Fruit fly (Drosophila melanogaster) whole organism, embryonic: ENCODE measurements around the gene Fbp1.

ENCODE experiments used
- CG16863 ChIP-seq: fragments of 200-800 bp; sonication (Bioruptor generic); optimal IDR thresholded peaks from 3 replicates; lab custom pipeline; 2016; ENCODE audit warnings: missing biosample characterization, missing genetic modification characterization
- CG4820 ChIP-seq: fragments of 200-800 bp; sonication (Bioruptor generic); optimal IDR thresholded peaks from 3 replicates; lab custom pipeline; 2016; ENCODE audit warnings: missing biosample characterization, missing genetic modification characterization
- CG8388 ChIP-seq: fragments of 200-800 bp; sonication (Bioruptor generic); optimal IDR thresholded peaks from 2 replicates; lab custom pipeline; 2019; ENCODE audit warnings: missing biosample characterization, mild to moderate bottlenecking, missing genetic modification characterization, moderate library complexity
- CG8478 ChIP-seq: fragments of >200 bp; optimal IDR thresholded peaks from 2 replicates; lab custom pipeline; 2018
- CrebB ChIP-seq: fragments of 200-800 bp; sonication (Bioruptor generic); optimal IDR thresholded peaks from 3 replicates; lab custom pipeline; 2018; ENCODE audit warnings: missing biosample characterization, mild to moderate bottlenecking, missing genetic modification characterization
- Dip2 ChIP-seq: fragments of 200-800 bp; sonication (Bioruptor generic); IDR thresholded peaks from 2 replicates; pipeline ENCODE4 v1.3.6; 2022; ENCODE audit warnings: missing biosample characterization, missing genetic modification characterization
- Gsc ChIP-seq: fragments of 200-800 bp; sonication (Bioruptor generic); IDR thresholded peaks from 2 replicates; pipeline ENCODE4 v1.3.6; 2022; ENCODE audit warnings: missing biosample characterization, missing genetic modification characterization
- br ChIP-seq: fragments of >200 bp; optimal IDR thresholded peaks from 2 replicates; lab custom pipeline; 2017
- crol ChIP-seq: fragments of 200-800 bp; sonication (Bioruptor generic); IDR thresholded peaks from 2 replicates; pipeline ENCODE4 v1.3.6; 2022; ENCODE audit warnings: missing biosample characterization, missing genetic modification characterization
- dpn ChIP-seq, 2 experiments: fragments of 200-800 bp; sonication (Bioruptor generic); optimal IDR thresholded peaks; 3 replicates each; lab custom pipeline; 2016; ENCODE audit warnings: missing biosample characterization in 2 of 2, missing genetic modification characterization in 2 of 2
- eve ChIP-seq, 2 experiments: fragments of >200 bp; optimal IDR thresholded peaks; 2 replicates each; lab custom pipeline; 2017; ENCODE audit warnings: missing biosample characterization in 2 of 2, missing genetic modification characterization in 2 of 2
- prd ChIP-seq, 3 experiments: fragments of >200 bp in 2 of 3; fragments of 200-800 bp in 1 of 3; sonication (Bioruptor generic) in 1 of 3; optimal IDR thresholded peaks in 2 of 3; IDR thresholded peaks in 1 of 3; 2 replicates in 2 of 3; 3 replicates in 1 of 3; pipeline versions ENCODE4 v1.3.6 to Lab custom; 2017 to 2022; ENCODE audit warnings: missing biosample characterization in 1 of 3, missing genetic modification characterization in 1 of 3
- vfl ChIP-seq: fragments of 200-800 bp; sonication (Bioruptor generic); optimal IDR thresholded peaks from 2 replicates; lab custom pipeline; 2016; ENCODE audit warnings: missing biosample characterization, missing genetic modification characterization

DNA sequence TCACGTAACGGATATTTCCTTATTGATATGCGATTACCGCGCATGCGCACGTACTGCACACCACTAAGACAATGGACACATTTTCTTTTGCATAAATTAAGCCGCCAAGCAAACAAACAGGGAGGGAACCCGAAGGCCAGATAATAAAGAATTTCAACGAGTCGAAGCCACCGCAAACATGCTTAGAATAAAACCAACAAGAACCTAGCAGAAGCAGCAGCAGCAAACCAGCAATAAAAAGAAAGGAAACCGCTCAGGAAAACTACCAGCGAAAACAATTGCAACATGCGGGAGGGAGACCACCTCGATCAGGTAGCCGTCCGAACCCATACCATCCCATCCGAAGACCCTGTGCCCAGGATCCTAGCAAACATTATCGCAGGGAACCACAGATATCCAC, 21.3 kb downstream of the Fbp1 start:
- no peak for TF ChIP-seq Dip2 (GFP tag; lab: Robert Waterston, UW)
- no peak for TF ChIP-seq CG8478
- no peak for TF ChIP-seq prd (optimal IDR thresholded peaks at IDR 0.05; lab: Kevin White, UChicago)
- peak; percentile 7; the same call in 1 of the 3 replicates for TF ChIP-seq prd (GFP tag; IDR thresholded peaks at IDR 0.05; lab: Robert Waterston, UW)
- TF ChIP-seq crol (GFP tag; lab: Robert Waterston, UW), result no peak
- TF ChIP-seq vfl, result no peak
- no peak for TF ChIP-seq Gsc
- TF ChIP-seq eve (GFP tag; optimal IDR thresholded peaks at IDR 0.05; lab: Kevin White, UChicago), result no peak
- no peak for TF ChIP-seq br (lab: Kevin White, UChicago)
- no peak for TF ChIP-seq CrebB (tag; lab: Kevin White, UChicago)
- TF ChIP-seq CG4820 (GFP tag; lab: Kevin White, UChicago), result no peak
- no peak for TF ChIP-seq CG8388 (GFP tag; lab: Kevin White, UChicago)
- no peak for TF ChIP-seq dpn (GFP tag; optimal IDR thresholded peaks at IDR 0.05; lab: Kevin White, UChicago)
- no peak for TF ChIP-seq CG16863
